Worm (Caenorhabditis elegans) whole organism, late embryonic: ENCODE results near the gene F16H6.3.

Experiments used
- C08G9.2 ChIP-seq: sonication (generic microtip); optimal IDR thresholded peaks from 2 replicates; lab custom pipeline; 2016; ENCODE audit warnings: mild to moderate bottlenecking, missing genetic modification characterization, moderate library complexity, missing compliant biosample characterization
- K02D7.2 ChIP-seq: sonication (generic microtip); optimal IDR thresholded peaks from 2 replicates; lab custom pipeline; 2017; ENCODE audit warnings: mild to moderate bottlenecking, missing genetic modification characterization, missing compliant biosample characterization
- T23F11.4 ChIP-seq: fragments of 200-800 bp; sonication (Bioruptor generic); optimal IDR thresholded peaks from 2 replicates; lab custom pipeline; 2018; ENCODE audit warnings: mild to moderate bottlenecking, missing genetic modification characterization, missing compliant biosample characterization
- ahr-1 ChIP-seq: sonication (generic microtip); optimal IDR thresholded peaks from 2 replicates; lab custom pipeline; 2016; ENCODE audit warnings: missing genetic modification characterization, missing compliant biosample characterization
- ama-1 ChIP-seq: fragments of 150-350 bp; optimal IDR thresholded peaks from 2 replicates; lab custom pipeline; 2014
- ceh-14 ChIP-seq: sonication (generic microtip); optimal IDR thresholded peaks from 2 replicates; lab custom pipeline; 2016; ENCODE audit warnings: missing genotype, missing genetic modification characterization, missing compliant biosample characterization
- ceh-19 ChIP-seq: fragments of 200-800 bp; sonication (Bioruptor generic); optimal IDR thresholded peaks from 2 replicates; lab custom pipeline; 2018; ENCODE audit warnings: mild to moderate bottlenecking, missing genetic modification characterization, missing compliant biosample characterization
- ceh-22 ChIP-seq: sonication (generic microtip); optimal IDR thresholded peaks from 2 replicates; lab custom pipeline; 2017; ENCODE audit warnings: missing biosample characterization, missing genetic modification characterization
- ceh-31 ChIP-seq: sonication (generic microtip); optimal IDR thresholded peaks from 2 replicates; lab custom pipeline; 2016; ENCODE audit warnings: missing genetic modification characterization, missing compliant biosample characterization
- ceh-48 ChIP-seq: sonication (generic microtip); optimal IDR thresholded peaks from 2 replicates; lab custom pipeline; 2016; ENCODE audit warnings: missing genetic modification characterization, inconsistent platforms, missing compliant biosample characterization
- ceh-9 ChIP-seq: sonication (generic microtip); optimal IDR thresholded peaks from 2 replicates; lab custom pipeline; 2016; ENCODE audit warnings: mild to moderate bottlenecking, missing genetic modification characterization, inconsistent platforms, missing compliant biosample characterization
- che-1 ChIP-seq: sonication (generic microtip); optimal IDR thresholded peaks from 2 replicates; lab custom pipeline; 2016; ENCODE audit warnings: mild to moderate bottlenecking, missing genetic modification characterization, missing compliant biosample characterization
- dmd-4 ChIP-seq: sonication (generic microtip); optimal IDR thresholded peaks from 2 replicates; lab custom pipeline; 2016; ENCODE audit warnings: borderline replicate concordance, missing genetic modification characterization, missing compliant biosample characterization
- elt-2 ChIP-seq: sonication (generic microtip); optimal IDR thresholded peaks from 2 replicates; lab custom pipeline; 2016; ENCODE audit warnings: missing genetic modification reagents, missing genetic modification characterization, missing compliant biosample characterization
- eyg-1 ChIP-seq: sonication (generic microtip); optimal IDR thresholded peaks from 2 replicates; lab custom pipeline; 2016; ENCODE audit warnings: missing genotype, missing genetic modification characterization, missing compliant biosample characterization
- fax-1 ChIP-seq: sonication (generic microtip); optimal IDR thresholded peaks from 2 replicates; lab custom pipeline; 2016; ENCODE audit warnings: missing genotype, missing genetic modification characterization, missing compliant biosample characterization
- gmeb-2 ChIP-seq: sonication (generic microtip); optimal IDR thresholded peaks from 2 replicates; lab custom pipeline; 2016; ENCODE audit warnings: missing genetic modification characterization, inconsistent platforms, missing compliant biosample characterization
- hlh-13 ChIP-seq: fragments of 200-800 bp; sonication (Bioruptor generic); optimal IDR thresholded peaks from 2 replicates; lab custom pipeline; 2018; ENCODE audit warnings: mild to moderate bottlenecking, missing genetic modification characterization, missing compliant biosample characterization
- hlh-8 ChIP-seq: sonication (generic microtip); optimal IDR thresholded peaks from 2 replicates; lab custom pipeline; 2016; ENCODE audit warnings: missing genotype, missing genetic modification characterization, missing compliant biosample characterization
- nhr-232 ChIP-seq: sonication (generic microtip); optimal IDR thresholded peaks from 2 replicates; lab custom pipeline; 2016; ENCODE audit warnings: missing genetic modification characterization, missing compliant biosample characterization
- pat-9 ChIP-seq: fragments of 200-800 bp; sonication (Bioruptor generic); optimal IDR thresholded peaks from 2 replicates; lab custom pipeline; 2018; ENCODE audit warnings: mild to moderate bottlenecking, missing genetic modification characterization, moderate library complexity, missing compliant biosample characterization
- pax-1 ChIP-seq: fragments of 150-350 bp; optimal IDR thresholded peaks from 2 replicates; lab custom pipeline; 2014; ENCODE audit warnings: missing biosample characterization, missing genetic modification characterization
- pros-1 ChIP-seq: fragments of 150-350 bp; optimal IDR thresholded peaks from 2 replicates; lab custom pipeline; 2014; ENCODE audit warnings: missing biosample characterization, missing genetic modification reagents, missing genetic modification characterization
- sdc-2 ChIP-seq: sonication (generic microtip); optimal IDR thresholded peaks from 2 replicates; lab custom pipeline; 2016; ENCODE audit warnings: missing genotype, missing genetic modification characterization, missing compliant biosample characterization
- sox-4 ChIP-seq: sonication (generic microtip); optimal IDR thresholded peaks from 2 replicates; lab custom pipeline; 2017; ENCODE audit warnings: mild to moderate bottlenecking, missing genetic modification characterization, inconsistent platforms, missing compliant biosample characterization
- syd-9 ChIP-seq: sonication (generic microtip); optimal IDR thresholded peaks from 2 replicates; lab custom pipeline; 2016; ENCODE audit warnings: mild to moderate bottlenecking, missing genetic modification characterization, moderate library complexity, missing compliant biosample characterization
- tbx-2 ChIP-seq: sonication (generic microtip); optimal IDR thresholded peaks from 2 replicates; lab custom pipeline; 2016; ENCODE audit warnings: missing genetic modification characterization, missing compliant biosample characterization
- ttx-3 ChIP-seq: sonication (generic microtip); optimal IDR thresholded peaks from 2 replicates; lab custom pipeline; 2016; ENCODE audit warnings: missing genetic modification reagents, missing genetic modification characterization, missing compliant biosample characterization
- unc-86 ChIP-seq: sonication (generic microtip); optimal IDR thresholded peaks from 2 replicates; lab custom pipeline; 2016; ENCODE audit warnings: missing genetic modification characterization, missing compliant biosample characterization
- zip-5 ChIP-seq: sonication (generic microtip); optimal IDR thresholded peaks from 2 replicates; lab custom pipeline; 2016; ENCODE audit warnings: missing genetic modification characterization, missing compliant biosample characterization

Gene F16H6.3

DNA sequence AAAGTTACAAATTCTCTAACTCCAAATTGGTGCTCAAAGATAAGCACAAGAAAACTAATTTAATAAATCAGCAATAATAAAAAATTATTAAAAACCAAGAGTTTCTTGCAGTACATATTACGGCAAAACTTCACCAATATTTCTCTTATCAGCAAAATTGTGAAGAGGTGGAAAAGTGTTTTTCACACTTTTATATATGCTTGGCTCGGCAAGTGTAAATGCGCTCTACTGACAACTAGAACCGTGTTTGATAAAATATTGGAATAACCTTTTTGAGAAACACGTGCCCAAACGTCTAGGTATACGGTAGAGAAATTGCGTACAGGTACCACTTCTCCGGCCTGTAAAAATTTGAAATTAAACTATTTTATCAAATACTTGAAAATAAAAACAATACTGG lies 46.2 kb downstream of the F16H6.3 start, which contains the start of gene R10E8.8:
Gene R10E8.8 (minus strand): TSS at position 343 of the 400 bp plus-strand sequence.
- TF ChIP-seq hlh-8 (tag; lab: Kevin White, UChicago) (no peak), sox-4 (tag; lab: Kevin White, UChicago) (no peak), pax-1 (tag; lab: Kevin White, UChicago) (no peak), T23F11.4 (GFP tag; lab: Kevin White, UChicago) (no peak)
- TF ChIP-seq, all 69 proteins: peak for 0

DNA sequence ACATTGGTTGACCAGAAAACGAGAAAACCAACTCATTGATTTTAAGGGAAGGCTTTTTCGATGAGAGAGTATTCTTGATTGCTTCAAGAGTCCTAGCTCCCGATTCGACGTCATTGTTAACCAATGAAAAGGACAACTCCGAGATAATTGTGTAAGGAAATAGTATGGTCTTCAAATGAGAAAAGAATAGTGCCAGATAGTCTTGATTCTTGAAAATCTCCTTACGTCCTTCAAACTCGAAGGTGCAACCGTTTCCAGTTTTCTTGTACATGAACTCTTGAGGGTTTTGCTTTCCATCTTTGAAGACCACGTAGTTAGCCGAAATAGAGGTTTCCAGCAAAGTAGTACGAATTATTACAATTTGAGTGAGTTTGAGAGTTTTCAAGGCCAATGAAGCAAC lies 48.1 kb downstream of the F16H6.3 start:
- no peak for TF ChIP-seq sdc-2 (tag; lab: Kevin White, UChicago)
- no peak for TF ChIP-seq K02D7.2
- no peak for TF ChIP-seq tbx-2 (tag; lab: Kevin White, UChicago)
- no peak for TF ChIP-seq zip-5 (tag; lab: Kevin White, UChicago)
- no peak for TF ChIP-seq syd-9
- TF ChIP-seq hlh-13 (GFP tag; lab: Kevin White, UChicago): no peak
- no peak for TF ChIP-seq ttx-3 (tag; lab: Kevin White, UChicago)
- no peak for TF ChIP-seq ceh-31 (tag; lab: Kevin White, UChicago)
- TF ChIP-seq C08G9.2 (tag; lab: Kevin White, UChicago): no peak
- no peak for TF ChIP-seq pat-9 (tag; lab: Kevin White, UChicago)
- no peak for TF ChIP-seq ahr-1 (tag; lab: Kevin White, UChicago)

DNA sequence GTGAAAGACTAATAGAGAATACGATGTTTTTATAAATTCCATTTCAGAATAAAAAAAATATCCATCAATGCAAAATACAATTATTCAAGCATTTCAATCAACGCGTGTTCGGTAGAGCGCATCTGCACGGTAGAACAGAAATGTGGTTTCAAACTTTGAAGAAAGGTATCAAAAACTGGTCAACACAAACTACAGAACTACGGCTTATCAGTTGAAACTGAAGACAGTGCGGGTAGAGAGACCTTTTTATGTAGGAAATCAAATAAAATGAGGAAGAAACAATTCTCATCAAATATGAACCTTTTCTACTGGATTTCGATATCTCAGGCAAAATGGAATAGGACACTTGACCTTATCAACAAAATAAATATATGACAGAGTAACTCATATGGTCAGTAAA lies 49.3 kb downstream of the F16H6.3 start:
- TF ChIP-seq ceh-14 (tag; lab: Kevin White, UChicago) (no peak), dmd-4 (tag; lab: Kevin White, UChicago) (no peak), unc-86 (no peak), hlh-13 (GFP tag; lab: Kevin White, UChicago) (no peak), che-1 (tag; lab: Kevin White, UChicago) (no peak), ceh-22 (no peak), nhr-232 (tag; lab: Kevin White, UChicago) (no peak), ceh-19 (GFP tag; lab: Kevin White, UChicago) (no peak), gmeb-2 (tag; lab: Kevin White, UChicago) (no peak), fax-1 (tag; lab: Kevin White, UChicago) (no peak), eyg-1 (tag; lab: Kevin White, UChicago) (no peak), pax-1 (tag; lab: Kevin White, UChicago) (no peak), ceh-48 (tag; lab: Kevin White, UChicago) (no peak), pros-1 (no peak), T23F11.4 (GFP tag; lab: Kevin White, UChicago) (no peak)

DNA sequence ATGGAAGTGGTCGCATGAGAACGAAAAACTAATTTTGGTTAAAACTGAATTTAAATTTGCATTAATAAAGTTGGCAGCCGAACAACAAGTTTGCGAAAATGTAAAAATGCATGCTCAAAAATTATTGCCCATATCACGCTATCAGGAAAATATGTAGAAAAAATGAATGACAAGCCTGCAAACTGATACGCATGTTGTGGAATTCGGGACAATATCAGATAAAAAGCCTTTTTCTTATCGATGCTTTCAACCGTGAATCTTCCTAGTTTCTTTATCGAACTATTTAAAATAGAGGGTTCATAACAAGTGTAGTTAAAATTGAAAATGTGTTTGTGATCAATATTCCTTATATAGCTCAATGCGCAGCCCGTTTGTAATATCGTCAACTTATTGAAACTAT lies 51.0 kb downstream of the F16H6.3 start:
- no peak for TF ChIP-seq ama-1 (lab: Kevin White, UChicago)
- TF ChIP-seq hlh-13 (GFP tag; lab: Kevin White, UChicago): no peak
- TF ChIP-seq ceh-9 (tag; lab: Kevin White, UChicago): no peak
- peak; percentile 7 for TF ChIP-seq elt-2
